Fruit fly (Drosophila melanogaster) whole organism, wandering third instar larva: Measurements from ENCODE around the gene app.
A peak's percentile ranks its signal among the peaks of the same experiment; 100 is the strongest.

Experiments
- Abd-B ChIP-seq: fragments of >200 bp; optimal IDR thresholded peaks from 2 replicates; lab custom pipeline; 2017; ENCODE audit warnings: missing biosample characterization, missing genetic modification characterization
- CG32264 ChIP-seq: fragments of 200-800 bp; sonication (Bioruptor generic); optimal IDR thresholded peaks from 2 replicates; lab custom pipeline; 2016; ENCODE audit warnings: missing biosample characterization, missing genetic modification characterization
- CG9705 ChIP-seq: fragments of 200-800 bp; sonication (Bioruptor generic); optimal IDR thresholded peaks from 2 replicates; lab custom pipeline; 2018; ENCODE audit warnings: missing biosample characterization, mild to moderate bottlenecking, missing genetic modification characterization
- CrebA ChIP-seq: fragments of 200-800 bp; sonication (Bioruptor generic); optimal IDR thresholded peaks from 2 replicates; lab custom pipeline; 2016; ENCODE audit warnings: missing biosample characterization, mild to moderate bottlenecking, missing genetic modification characterization, borderline replicate concordance
- GATAd ChIP-seq: sonication (Bioruptor generic); optimal IDR thresholded peaks from 2 replicates; lab custom pipeline; 2016; ENCODE audit warnings: missing biosample characterization, missing genetic modification characterization
- HLH106 ChIP-seq: fragments of 200-800 bp; optimal IDR thresholded peaks from 3 replicates; lab custom pipeline; 2019; ENCODE audit warnings: missing biosample characterization, mild to moderate bottlenecking, missing genetic modification characterization, moderate library complexity
- Hnf4 ChIP-seq: fragments of 200-800 bp; sonication (Bioruptor generic); optimal IDR thresholded peaks from 2 replicates; lab custom pipeline; 2016; ENCODE audit warnings: missing biosample characterization, mild to moderate bottlenecking, missing genetic modification characterization
- Hr78 ChIP-seq: fragments of >200 bp; optimal IDR thresholded peaks from 2 replicates; lab custom pipeline; 2017; ENCODE audit warnings: missing biosample characterization, missing genetic modification characterization
- Jra ChIP-seq: sonication (Bioruptor generic); optimal IDR thresholded peaks from 2 replicates; lab custom pipeline; 2016; ENCODE audit warnings: missing biosample characterization, missing genetic modification characterization
- Myc ChIP-seq: fragments of >200 bp; optimal IDR thresholded peaks from 2 replicates; lab custom pipeline; 2017
- N ChIP-seq: fragments of >200 bp; optimal IDR thresholded peaks from 2 replicates; lab custom pipeline; 2018; ENCODE audit warnings: missing biosample characterization, missing external identifiers, missing genetic modification characterization
- OdsH ChIP-seq: fragments of 200-800 bp; sonication (Bioruptor generic); optimal IDR thresholded peaks from 2 replicates; lab custom pipeline; 2016; ENCODE audit warnings: missing biosample characterization, mild to moderate bottlenecking, missing genetic modification characterization
- Rel ChIP-seq, 2 experiments: fragments of 200-800 bp; sonication (Bioruptor generic) in 1 of 2; optimal IDR thresholded peaks; 2 replicates in 1 of 2; 3 replicates in 1 of 2; lab custom pipeline; 2016 to 2019; ENCODE audit warnings: mild to moderate bottlenecking in 2 of 2, missing biosample characterization in 2 of 2, missing genetic modification characterization in 2 of 2, moderate library complexity in 1 of 2
- Sp1 ChIP-seq: fragments of 200-800 bp; sonication (Bioruptor generic); optimal IDR thresholded peaks from 3 replicates; lab custom pipeline; 2019; ENCODE audit warnings: missing biosample characterization, mild to moderate bottlenecking, missing genetic modification characterization, moderate library complexity
- Vsx2 ChIP-seq: fragments of 200-300, 225-300 bp; sonication (Bioruptor generic); optimal IDR thresholded peaks from 2 replicates; lab custom pipeline; 2018; ENCODE audit warnings: missing biosample characterization, missing genetic modification characterization; ENCODE audit not compliant: partially characterized antibody
- br ChIP-seq: fragments of 200-800 bp; sonication (Bioruptor generic); optimal IDR thresholded peaks from 2 replicates; lab custom pipeline; 2016; ENCODE audit warnings: missing biosample characterization, missing genetic modification characterization
- brk ChIP-seq: fragments of 200-800 bp; sonication (Bioruptor generic); optimal IDR thresholded peaks from 2 replicates; lab custom pipeline; 2016; ENCODE audit warnings: missing biosample characterization, mild to moderate bottlenecking, missing genetic modification characterization
- dl ChIP-seq, 2 experiments: fragments of 175-275, 200-275 bp in 1 of 2; fragments of 200-275 bp in 1 of 2; sonication (Bioruptor generic); optimal IDR thresholded peaks; lab custom pipeline; 2018; ENCODE audit warnings: mild to moderate bottlenecking in 2 of 2, missing biosample characterization in 2 of 2, missing genetic modification characterization in 2 of 2, moderate library complexity in 2 of 2; ENCODE audit not compliant: partially characterized antibody in 2 of 2, insufficient read depth in 1 of 2
- dsf ChIP-seq: sonication (Bioruptor generic); optimal IDR thresholded peaks from 2 replicates; lab custom pipeline; 2016; ENCODE audit warnings: missing biosample characterization, missing genetic modification characterization, borderline replicate concordance
- ey ChIP-seq: fragments of 200-800 bp; sonication (Bioruptor generic); optimal IDR thresholded peaks from 2 replicates; lab custom pipeline; 2016; ENCODE audit warnings: missing biosample characterization, missing genetic modification characterization
- foxo ChIP-seq, 2 experiments: fragments of 200-800 bp; sonication (Bioruptor generic); optimal IDR thresholded peaks; 2 replicates in 1 of 2; 3 replicates in 1 of 2; lab custom pipeline; 2016 to 2017; ENCODE audit warnings: missing biosample characterization in 2 of 2, missing genetic modification characterization in 2 of 2
- fru ChIP-seq: fragments of 200-800 bp; sonication (Bioruptor generic); optimal IDR thresholded peaks from 3 replicates; lab custom pipeline; 2016; ENCODE audit warnings: missing biosample characterization, mild to moderate bottlenecking, missing genetic modification characterization
- h ChIP-seq: fragments of 200-800 bp; sonication (Bioruptor generic); optimal IDR thresholded peaks from 3 replicates; lab custom pipeline; 2016; ENCODE audit warnings: missing biosample characterization, mild to moderate bottlenecking, missing genetic modification characterization
- lola ChIP-seq: fragments of >200 bp; optimal IDR thresholded peaks from 2 replicates; lab custom pipeline; 2017; ENCODE audit warnings: missing biosample characterization, missing genetic modification characterization
- pan ChIP-seq: fragments of >200 bp; optimal IDR thresholded peaks from 2 replicates; lab custom pipeline; 2017
- psq ChIP-seq: fragments of 200-800 bp; sonication (Bioruptor generic); optimal IDR thresholded peaks from 3 replicates; lab custom pipeline; 2017; ENCODE audit warnings: missing biosample characterization, mild to moderate bottlenecking, missing genetic modification characterization, moderate library complexity
- rgr ChIP-seq: fragments of 200-800 bp; sonication (Bioruptor generic); optimal IDR thresholded peaks from 3 replicates; lab custom pipeline; 2016; ENCODE audit warnings: missing biosample characterization, mild to moderate bottlenecking, missing genetic modification characterization
- sage ChIP-seq: fragments of 200-800 bp; sonication (Bioruptor generic); optimal IDR thresholded peaks from 2 replicates; lab custom pipeline; 2016; ENCODE audit warnings: missing biosample characterization, mild to moderate bottlenecking, missing genetic modification characterization
- sv ChIP-seq: fragments of 200-800 bp; sonication (Bioruptor generic); optimal IDR thresholded peaks from 3 replicates; lab custom pipeline; 2016; ENCODE audit warnings: missing biosample characterization, missing genetic modification characterization
- tai ChIP-seq: sonication (Bioruptor generic); optimal IDR thresholded peaks from 2 replicates; lab custom pipeline; 2016; ENCODE audit warnings: missing biosample characterization, missing genetic modification characterization
- usp ChIP-seq: fragments of >200 bp; optimal IDR thresholded peaks from 2 replicates; lab custom pipeline; 2017; ENCODE audit warnings: missing biosample characterization, missing genetic modification characterization
- woc ChIP-seq: sonication (Bioruptor generic); optimal IDR thresholded peaks from 2 replicates; lab custom pipeline; 2016; ENCODE audit warnings: missing biosample characterization, mild to moderate bottlenecking, missing genetic modification characterization

app gene

DNA sequence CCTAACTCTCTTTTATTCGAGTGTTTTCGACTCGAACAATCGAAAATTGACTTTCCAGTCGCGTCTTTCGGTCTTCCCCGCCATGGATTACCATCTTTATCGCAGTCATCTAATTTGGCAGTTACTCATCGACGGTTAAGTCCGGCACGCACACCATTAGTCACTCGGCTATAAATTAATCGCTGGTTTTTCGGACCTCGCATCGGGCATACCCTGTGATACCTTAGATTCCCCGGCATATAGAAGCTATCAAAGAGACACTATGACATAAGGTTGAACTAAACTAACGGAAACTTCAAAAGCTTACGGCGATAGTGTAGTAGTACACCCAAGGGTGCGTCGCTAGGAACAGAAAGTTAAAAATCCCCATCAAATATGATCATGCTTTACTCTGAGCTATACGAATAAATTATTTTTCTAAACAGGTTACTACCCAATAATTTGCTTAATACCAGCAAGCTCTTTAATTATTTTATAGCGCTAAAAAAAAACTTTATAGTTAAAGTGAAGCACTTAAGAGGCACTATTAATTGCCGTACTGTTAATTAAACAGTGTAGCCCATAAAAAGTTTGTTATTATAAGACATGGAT lies 87.7 kb downstream of the app start:
- TF ChIP-seq ey (no peak), Rel (GFP tag; optimal IDR thresholded peaks at IDR 0.05; lab: Kevin White, UChicago) (no peak), Rel (tag; optimal IDR thresholded peaks at IDR 0.05; lab: Kevin White, UChicago) (peak; percentile 30)
- TF ChIP-seq, all 38 proteins: peak for 1

- TF ChIP-seq CrebA (GFP tag; lab: Kevin White, UChicago): no peak
- no peak for TF ChIP-seq ey
- TF ChIP-seq Sp1: no peak
- no peak for TF ChIP-seq foxo (GFP tag; optimal IDR thresholded peaks at IDR 0.05; lab: Kevin White, UChicago)
- TF ChIP-seq br (GFP tag; lab: Kevin White, UChicago): no peak
- TF ChIP-seq tai: no peak
- no peak for TF ChIP-seq sage
- TF ChIP-seq Hr78: no peak
- TF ChIP-seq dsf: no peak
Observed at dm6 chr3L:12177301-12177700, 89.3 kb downstream of the app start, which contains the start of gene CAH2. Gene CAH2, plus strand, starts transcription at chr3L:12177601.

DNA sequence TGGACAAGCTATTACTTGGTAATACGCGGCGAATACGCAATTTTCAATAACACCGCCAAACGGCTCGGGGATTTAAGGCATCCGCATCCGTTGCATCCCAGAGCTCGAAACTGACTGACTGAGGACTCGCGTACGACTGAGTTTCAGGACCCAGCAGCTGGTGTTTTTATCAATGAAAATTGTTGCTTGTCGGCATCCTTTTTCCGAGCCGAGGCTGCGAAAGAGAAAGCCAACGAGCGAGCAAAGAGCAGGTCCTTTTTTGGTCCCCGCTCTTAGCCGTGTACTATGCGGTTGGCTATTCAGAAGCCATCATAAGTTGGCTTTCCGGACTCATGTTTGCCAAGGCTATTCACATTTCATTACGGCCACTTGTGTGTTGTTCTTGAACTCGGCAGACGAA lies 91.3 kb downstream of the app start, which contains the start of gene Rh7:
TSS of gene Rh7 (minus strand) at position 101 of the 400 bp plus-strand sequence.
- no peak for TF ChIP-seq CG9705 (GFP tag; lab: Kevin White, UChicago)
- no peak for TF ChIP-seq dsf
- TF ChIP-seq tai: no peak
- no peak for TF ChIP-seq ey
- TF ChIP-seq Sp1: no peak
- no peak for TF ChIP-seq dl (GFP tag; optimal IDR thresholded peaks at IDR 0.05; lab: Kevin White, UChicago; ENCODE audit: insufficient read depth in 1 of 2, partially characterized antibody in 2 of 2)
- TF ChIP-seq OdsH (GFP tag; lab: Kevin White, UChicago): no peak
- TF ChIP-seq sv: no peak
- no peak for TF ChIP-seq rgr
- TF ChIP-seq, all 38 proteins: peak for 0

- TF ChIP-seq pan: no peak
- TF ChIP-seq Abd-B (GFP tag; lab: Kevin White, UChicago): no peak
- no peak for TF ChIP-seq psq (GFP tag; lab: Kevin White, UChicago)
- TF ChIP-seq N (GFP tag; lab: Kevin White, UChicago): no peak
- TF ChIP-seq CG32264 (GFP tag; lab: Kevin White, UChicago): no peak
- TF ChIP-seq br (GFP tag; lab: Kevin White, UChicago): no peak
- TF ChIP-seq Hr78: no peak
Observed at dm6 chr3L:12163693-12164092, 102.9 kb downstream of the app start, which contains the start of gene CG9760. Gene CG9760, minus strand, starts transcription at chr3L:12163735.

DNA sequence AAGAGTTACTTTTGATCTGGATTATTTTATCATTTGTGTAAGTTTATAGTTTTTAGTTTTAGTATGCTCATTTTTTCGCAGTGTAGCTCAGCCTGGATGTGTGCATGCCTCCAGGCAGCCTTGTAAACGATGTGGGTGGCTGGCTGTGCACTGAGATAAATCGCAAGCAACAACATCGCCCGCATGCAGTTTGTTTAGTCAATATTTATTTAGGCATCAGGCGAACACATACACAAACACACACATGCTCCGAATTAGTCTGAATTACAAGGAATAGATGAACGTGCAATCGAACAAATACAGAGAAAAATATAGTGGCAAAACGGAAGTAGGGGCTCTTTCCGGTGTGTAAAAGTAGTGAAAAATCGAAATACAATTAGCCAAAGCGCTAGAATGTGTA lies 103.6 kb downstream of the app start:
- no peak for TF ChIP-seq h (GFP tag; lab: Kevin White, UChicago)
- no peak for TF ChIP-seq Sp1
- no peak for TF ChIP-seq Hr78
- TF ChIP-seq woc (GFP tag; lab: Kevin White, UChicago): no peak
- TF ChIP-seq lola (GFP tag; lab: Kevin White, UChicago): no peak
- no peak for TF ChIP-seq usp (GFP tag; lab: Kevin White, UChicago)
- TF ChIP-seq GATAd (GFP tag; lab: Kevin White, UChicago): no peak
- TF ChIP-seq pan: no peak
- no peak for TF ChIP-seq fru
- no peak for TF ChIP-seq Abd-B (GFP tag; lab: Kevin White, UChicago)
- no peak for TF ChIP-seq CG32264 (GFP tag; lab: Kevin White, UChicago)
- TF ChIP-seq tai: no peak
- no peak for TF ChIP-seq HLH106 (tag; lab: Kevin White, UChicago)

DNA sequence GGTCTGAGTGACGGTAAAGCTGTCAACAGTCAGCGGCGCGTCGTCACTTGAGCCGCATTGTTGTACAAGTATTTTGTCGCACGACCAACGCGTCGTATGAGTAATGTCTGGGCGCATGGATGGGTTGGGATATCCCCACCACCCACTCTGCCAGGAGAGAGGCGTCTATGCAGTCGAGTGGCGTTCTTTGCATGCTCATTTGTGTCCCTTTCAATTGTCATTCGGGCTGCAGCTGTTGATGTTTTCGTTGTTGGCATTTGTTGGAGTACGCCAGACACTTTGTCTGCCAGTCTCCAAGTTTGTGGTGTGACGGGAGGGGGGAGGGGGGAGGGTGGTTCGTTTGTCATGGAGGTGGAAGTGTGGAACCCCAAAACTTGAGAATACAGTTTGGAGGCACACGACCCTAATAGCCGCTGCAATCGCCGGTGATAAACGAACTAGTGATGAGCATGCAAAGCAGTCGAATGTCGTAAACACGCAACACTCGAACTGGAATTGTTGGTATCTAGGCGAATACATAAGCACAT lies 104.4 kb downstream of the app start:
- TF ChIP-seq Jra (GFP tag; lab: Kevin White, UChicago) (no peak), CG9705 (GFP tag; lab: Kevin White, UChicago) (no peak), Vsx2 (GFP tag; lab: Kevin White, UChicago) (no peak), sv (no peak), br (GFP tag; lab: Kevin White, UChicago) (no peak), CrebA (GFP tag; lab: Kevin White, UChicago) (no peak), GATAd (GFP tag; lab: Kevin White, UChicago) (no peak), h (GFP tag; lab: Kevin White, UChicago) (no peak), CG32264 (GFP tag; lab: Kevin White, UChicago) (no peak), Myc (no peak), Hr78 (no peak), lola (GFP tag; lab: Kevin White, UChicago) (no peak), Abd-B (GFP tag; lab: Kevin White, UChicago) (no peak), Hnf4 (no peak), brk (GFP tag; lab: Kevin White, UChicago) (no peak)
